Worm (Caenorhabditis elegans): Measurements from ENCODE around the gene F17C11.4.

- TF ChIP-seq hlh-17 (GFP tag; optimal IDR thresholded peaks at IDR 0.05; ENCODE audit: borderline replicate concordance) (no peak), aha-1 (tag; optimal IDR thresholded peaks at IDR 0.05) (no peak), snpc-4 (tag; optimal IDR thresholded peaks at IDR 0.05) (no peak), unc-86 (tag; optimal IDR thresholded peaks at IDR 0.05) (no peak), ces-1 (GFP tag; optimal IDR thresholded peaks at IDR 0.05) (no peak), C16A3.4 (tag; optimal IDR thresholded peaks at IDR 0.05) (no peak), nhr-237 (tag; optimal IDR thresholded peaks at IDR 0.05) (no peak), ceh-90 (tag; optimal IDR thresholded peaks at IDR 0.05) (no peak), elt-2 (tag; optimal IDR thresholded peaks at IDR 0.05) (no peak), nhr-84 (tag; optimal IDR thresholded peaks at IDR 0.05) (no peak), zag-1 (tag; optimal IDR thresholded peaks at IDR 0.05) (no peak)
Observed at ce11 chrV:10941150-10941549, 10.5 kb upstream of the F17C11.4 start, which contains the start of gene F17C11.26.
